Worm (Caenorhabditis elegans) whole organism, L2 larva: ENCODE data around the gene C54D10.4.

Source experiments
- C34F6.9 ChIP-seq: fragments of 150-350 bp; optimal IDR thresholded peaks from 2 replicates; lab custom pipeline; 2014; ENCODE audit warnings: missing biosample characterization, missing genetic modification characterization
- ama-1 ChIP-seq: fragments of 150-350 bp; optimal IDR thresholded peaks from 2 replicates; lab custom pipeline; 2018; ENCODE audit warnings: inconsistent platforms
- lin-13 ChIP-seq: fragments of 150-350 bp; optimal IDR thresholded peaks from 2 replicates; lab custom pipeline; 2014; ENCODE audit warnings: missing biosample characterization, missing genetic modification reagents, missing genetic modification characterization
- lin-39 ChIP-seq: fragments of 150-350 bp; optimal IDR thresholded peaks from 2 replicates; lab custom pipeline; 2014; ENCODE audit warnings: missing biosample characterization, missing genetic modification reagents, missing genetic modification characterization
- nhr-11 ChIP-seq: fragments of 150-350 bp; optimal IDR thresholded peaks from 2 replicates; lab custom pipeline; 2014; ENCODE audit warnings: missing biosample characterization, missing genetic modification characterization
- nhr-6 ChIP-seq: fragments of 150-350 bp; optimal IDR thresholded peaks from 2 replicates; lab custom pipeline; 2014; ENCODE audit warnings: missing biosample characterization, missing genetic modification characterization
- nhr-77 ChIP-seq: fragments of 150-350 bp; optimal IDR thresholded peaks from 2 replicates; lab custom pipeline; 2014; ENCODE audit warnings: missing biosample characterization, missing genetic modification characterization
- skn-1 ChIP-seq: sonication (generic microtip); optimal IDR thresholded peaks from 2 replicates; lab custom pipeline; 2017; ENCODE audit warnings: missing biosample characterization, missing genetic modification characterization
- zag-1 ChIP-seq: fragments of 150-350 bp; optimal IDR thresholded peaks from 2 replicates; lab custom pipeline; 2014; ENCODE audit warnings: missing biosample characterization, missing genetic modification characterization
- ztf-4 ChIP-seq: fragments of 150-350 bp; optimal IDR thresholded peaks from 2 replicates; lab custom pipeline; 2014; ENCODE audit warnings: missing biosample characterization, missing genetic modification characterization

ce11 chrV:12443754-12444153, 23.0 kb upstream of the C54D10.4 start, which contains the start of gene pals-39:
- TF ChIP-seq nhr-6 (no peak), ztf-4 (no peak), nhr-11 (tag; lab: Kevin White, UChicago) (no peak), zag-1 (tag; lab: Kevin White, UChicago) (no peak), lin-13 (GFP tag; lab: Kevin White, UChicago) (no peak), lin-39 (tag; lab: Kevin White, UChicago) (no peak), C34F6.9 (tag; lab: Kevin White, UChicago) (no peak), nhr-77 (tag; lab: Kevin White, UChicago) (no peak), skn-1 (no peak), ama-1 (no peak)
